Fruit fly (Drosophila melanogaster): ENCODE measurements around the gene CG31787.

CG31787 gene

dm6 chr2L:18267815-18268214 lies 17.7 kb downstream of the CG31787 start:
- TF ChIP-seq Rel (GFP tag; optimal IDR thresholded peaks at IDR 0.05), result no peak
- no peak for TF ChIP-seq Rel (tag; optimal IDR thresholded peaks at IDR 0.05)
- TF ChIP-seq dl (GFP tag; optimal IDR thresholded peaks at IDR 0.05; ENCODE audit: insufficient read depth in 1 of 2, partially characterized antibody in 2 of 2), result no peak
- no peak for TF ChIP-seq OdsH (GFP tag; optimal IDR thresholded peaks at IDR 0.05)
- TF ChIP-seq brk (GFP tag; optimal IDR thresholded peaks at IDR 0.05), result no peak
- no peak for TF ChIP-seq Jra (GFP tag; optimal IDR thresholded peaks at IDR 0.05)
- TF ChIP-seq tai (GFP tag; optimal IDR thresholded peaks at IDR 0.05), result no peak
- no peak for TF ChIP-seq fru (GFP tag; optimal IDR thresholded peaks at IDR 0.05)
- TF ChIP-seq rgr (GFP tag; optimal IDR thresholded peaks at IDR 0.05), result no peak
- no peak for TF ChIP-seq Dif (GFP tag; optimal IDR thresholded peaks at IDR 0.05; ENCODE audit: partially characterized antibody)
- no peak for TF ChIP-seq Sp1 (GFP tag; optimal IDR thresholded peaks at IDR 0.05)
- TF ChIP-seq lola (GFP tag; optimal IDR thresholded peaks at IDR 0.05), result no peak
- TF ChIP-seq Dfd (GFP tag; optimal IDR thresholded peaks at IDR 0.05), result no peak

- TF ChIP-seq brk (GFP tag; optimal IDR thresholded peaks at IDR 0.05), result no peak
- no peak for TF ChIP-seq CG9705 (GFP tag; optimal IDR thresholded peaks at IDR 0.05)
- TF ChIP-seq ey (GFP tag; optimal IDR thresholded peaks at IDR 0.05), result no peak
- TF ChIP-seq Mio (GFP tag; optimal IDR thresholded peaks at IDR 0.05), result no peak
- no peak for TF ChIP-seq GATAd (GFP tag; optimal IDR thresholded peaks at IDR 0.05)
- no peak for TF ChIP-seq HLH106 (tag; optimal IDR thresholded peaks at IDR 0.05)
- no peak for TF ChIP-seq Myc (optimal IDR thresholded peaks at IDR 0.05)
These were observed 27.6 kb downstream of the CG31787 start, which contains the start of gene CG31788 for dm6 chr2L:18257878-18258277. Gene CG31788 (minus strand): TSS chr2L:18257978.

- TF ChIP-seq sage (GFP tag; optimal IDR thresholded peaks at IDR 0.05) (no peak), psq (GFP tag; optimal IDR thresholded peaks at IDR 0.05) (no peak)
These were observed 49.0 kb downstream of the CG31787 start for dm6 chr2L:18236493-18236892.

Data from whole organism, wandering third instar larva.